Fruit fly (Drosophila melanogaster) whole organism, embryonic: Measurements from ENCODE around the gene CG16734.

Experiments used
- CG10543 ChIP-seq: fragments of 200-800 bp; sonication (Bioruptor generic); optimal IDR thresholded peaks from 3 replicates; lab custom pipeline; 2017; ENCODE audit warnings: missing biosample characterization, mild to moderate bottlenecking, missing genetic modification characterization, moderate library complexity
- CG12219 ChIP-seq: fragments of 200-800 bp; sonication (Bioruptor generic); optimal IDR thresholded peaks from 3 replicates; lab custom pipeline; 2018; ENCODE audit warnings: missing biosample characterization, mild to moderate bottlenecking, missing genetic modification characterization
- CG14860 ChIP-seq: fragments of 200-800 bp; sonication (Bioruptor generic); IDR thresholded peaks from 3 replicates; pipeline ENCODE4 v1.3.6; 2022; ENCODE audit warnings: missing biosample characterization, missing genetic modification characterization; ENCODE audit not compliant: partially characterized antibody
- CG15269 ChIP-seq: fragments of 200-800 bp; sonication (Bioruptor generic); optimal IDR thresholded peaks from 2 replicates; lab custom pipeline; 2018; ENCODE audit warnings: missing biosample characterization, mild to moderate bottlenecking, missing genetic modification characterization, moderate library complexity
- CG17328 ChIP-seq: fragments of 200-800 bp; sonication (Bioruptor generic); IDR thresholded peaks from 2 replicates; pipeline ENCODE4 v1.3.6; 2022; ENCODE audit warnings: missing biosample characterization, missing genetic modification characterization
- CG17385 ChIP-seq: fragments of 200-800 bp; sonication (Bioruptor generic); optimal IDR thresholded peaks from 3 replicates; lab custom pipeline; 2018; ENCODE audit warnings: missing biosample characterization, mild to moderate bottlenecking, missing genetic modification characterization
- CG1792 ChIP-seq: fragments of 200-800 bp; sonication (Bioruptor generic); optimal IDR thresholded peaks from 2 replicates; lab custom pipeline; 2016; ENCODE audit warnings: missing biosample characterization, missing genetic modification characterization
- CG3163 ChIP-seq: fragments of 200-800 bp; sonication (Bioruptor generic); optimal IDR thresholded peaks from 3 replicates; lab custom pipeline; 2016; ENCODE audit warnings: missing biosample characterization, missing genetic modification characterization
- CG34224 ChIP-seq: fragments of 200-800 bp; sonication (Bioruptor generic); IDR thresholded peaks from 3 replicates; pipeline ENCODE4 v1.3.6; 2022; ENCODE audit warnings: missing biosample characterization, missing genetic modification characterization; ENCODE audit not compliant: partially characterized antibody
- CG42726 ChIP-seq: fragments of 200-800 bp; sonication (Bioruptor generic); IDR thresholded peaks from 2 replicates; pipeline ENCODE4 v1.3.6; 2022; ENCODE audit warnings: missing biosample characterization, missing genetic modification characterization; ENCODE audit not compliant: partially characterized antibody
- CG6654 ChIP-seq: fragments of 200-800 bp; sonication (Bioruptor generic); optimal IDR thresholded peaks from 2 replicates; lab custom pipeline; 2017; ENCODE audit warnings: missing biosample characterization, mild to moderate bottlenecking, missing genetic modification characterization
- CG7372 ChIP-seq: fragments of 200-800 bp; sonication (Bioruptor generic); IDR thresholded peaks from 2 replicates; pipeline ENCODE4 v1.3.6; 2022; ENCODE audit warnings: missing biosample characterization, missing genetic modification characterization
- CG7987 ChIP-seq: fragments of 200-800 bp; sonication (Bioruptor generic); optimal IDR thresholded peaks from 2 replicates; lab custom pipeline; 2018; ENCODE audit warnings: missing biosample characterization, mild to moderate bottlenecking, missing genetic modification characterization, moderate library complexity
- CG9817 ChIP-seq: fragments of 200-800 bp; sonication (Bioruptor generic); optimal IDR thresholded peaks from 2 replicates; lab custom pipeline; 2018; ENCODE audit warnings: missing biosample characterization, mild to moderate bottlenecking, missing genetic modification characterization, moderate library complexity
- CkIIα-i1 ChIP-seq: fragments of 200-800 bp; sonication (Bioruptor generic); IDR thresholded peaks from 2 replicates; pipeline ENCODE4 v1.3.6; 2022; ENCODE audit warnings: missing biosample characterization, missing genetic modification characterization
- Dbx ChIP-seq: fragments of 200-800 bp; sonication (Bioruptor generic); IDR thresholded peaks from 3 replicates; pipeline ENCODE4 v1.3.6; 2022; ENCODE audit warnings: missing biosample characterization, missing genetic modification characterization
- Dll ChIP-seq: fragments of 200-800 bp; sonication (Bioruptor generic); IDR thresholded peaks from 4 replicates; pipeline ENCODE4 v1.3.6; 2022; ENCODE audit warnings: missing biosample characterization, missing genetic modification characterization; ENCODE audit not compliant: partially characterized antibody
- Dref ChIP-seq: fragments of 200-800 bp; sonication (Bioruptor generic); IDR thresholded peaks from 2 replicates; pipeline ENCODE4 v1.3.6; 2022; ENCODE audit warnings: missing biosample characterization, missing genetic modification characterization
- HLHmδ ChIP-seq: fragments of 200-800 bp; sonication (Bioruptor generic); optimal IDR thresholded peaks from 2 replicates; lab custom pipeline; 2018; ENCODE audit warnings: missing biosample characterization, mild to moderate bottlenecking, missing genetic modification characterization, moderate library complexity
- Jarid2 ChIP-seq: fragments of 200-800 bp; sonication (Bioruptor generic); optimal IDR thresholded peaks from 3 replicates; lab custom pipeline; 2017; ENCODE audit warnings: mild to moderate bottlenecking, missing biosample characterization, missing genetic modification reagents, missing genetic modification characterization
- Kr ChIP-seq: fragments of 200-800 bp; sonication (Bioruptor generic); optimal IDR thresholded peaks from 2 replicates; lab custom pipeline; 2017; ENCODE audit warnings: missing biosample characterization, mild to moderate bottlenecking, missing genetic modification characterization
- NK7.1 ChIP-seq: fragments of 200-800 bp; sonication (Bioruptor generic); optimal IDR thresholded peaks from 3 replicates; lab custom pipeline; 2016; ENCODE audit warnings: missing biosample characterization, missing genetic modification characterization
- Neu2 ChIP-seq: fragments of 200-800 bp; sonication (Bioruptor generic); optimal IDR thresholded peaks from 3 replicates; lab custom pipeline; 2016; ENCODE audit warnings: missing biosample characterization, missing genetic modification characterization, borderline replicate concordance
- Ptx1 ChIP-seq: fragments of 200-800 bp; sonication (Bioruptor generic); IDR thresholded peaks from 2 replicates; pipeline ENCODE4 v1.3.6; 2022; ENCODE audit warnings: missing biosample characterization, missing genetic modification characterization
- Sin3A ChIP-seq: fragments of >200 bp; optimal IDR thresholded peaks from 2 replicates; lab custom pipeline; 2018
- Trl ChIP-seq, 3 experiments: fragments of >200 bp in 2 of 3; fragments of 200-800 bp in 1 of 3; sonication (Bioruptor generic) in 1 of 3; optimal IDR thresholded peaks; 2 replicates in 1 of 3; 3 replicates in 2 of 3; lab custom pipeline; 2016 to 2017; ENCODE audit warnings: missing biosample characterization in 1 of 3, missing genetic modification characterization in 1 of 3
- bab2 ChIP-seq: fragments of 200-800 bp; sonication (Bioruptor generic); optimal IDR thresholded peaks from 2 replicates; lab custom pipeline; 2016; ENCODE audit warnings: missing biosample characterization, missing genetic modification characterization
- crp ChIP-seq, 2 experiments: fragments of 200-800 bp; sonication (Bioruptor generic); optimal IDR thresholded peaks; 2 replicates in 1 of 2; 3 replicates in 1 of 2; lab custom pipeline; 2017; ENCODE audit warnings: missing biosample characterization in 2 of 2, missing genetic modification characterization in 2 of 2, mild to moderate bottlenecking in 1 of 2, moderate library complexity in 1 of 2
- da ChIP-seq: fragments of 200-800 bp; sonication (Bioruptor generic); optimal IDR thresholded peaks from 2 replicates; lab custom pipeline; 2016; ENCODE audit warnings: missing biosample characterization, missing genetic modification characterization
- grau ChIP-seq: fragments of 200-800 bp; optimal IDR thresholded peaks from 3 replicates; lab custom pipeline; 2019; ENCODE audit warnings: missing biosample characterization, mild to moderate bottlenecking, missing genetic modification characterization, moderate library complexity
- hbn ChIP-seq: fragments of 200-800 bp; sonication (Bioruptor generic); IDR thresholded peaks from 2 replicates; pipeline ENCODE4 v1.3.6; 2022; ENCODE audit warnings: missing biosample characterization, missing genetic modification characterization; ENCODE audit not compliant: partially characterized antibody
- kay ChIP-seq: fragments of 200-800 bp; sonication (Bioruptor generic); optimal IDR thresholded peaks from 2 replicates; lab custom pipeline; 2016; ENCODE audit warnings: missing biosample characterization, missing genetic modification characterization
- otp ChIP-seq: fragments of 200-800 bp; sonication (Bioruptor generic); IDR thresholded peaks from 3 replicates; pipeline ENCODE4, ENCODE4 v1.3.6; 2022; ENCODE audit warnings: missing biosample characterization, missing genetic modification characterization
- pb ChIP-seq: fragments of 200-800 bp; sonication (Bioruptor generic); optimal IDR thresholded peaks from 3 replicates; lab custom pipeline; 2016; ENCODE audit warnings: missing biosample characterization, missing genetic modification characterization
- peb ChIP-seq: fragments of 200-800 bp; sonication (Bioruptor generic); IDR thresholded peaks from 2 replicates; pipeline ENCODE4 v1.3.6; 2022; ENCODE audit warnings: missing biosample characterization, missing genetic modification characterization
- pho ChIP-seq: fragments of 200-800 bp; sonication (Bioruptor generic); optimal IDR thresholded peaks from 2 replicates; lab custom pipeline; 2016; ENCODE audit warnings: missing biosample characterization, missing genetic modification characterization
- psq ChIP-seq: fragments of 200-800 bp; sonication (Bioruptor generic); optimal IDR thresholded peaks from 2 replicates; lab custom pipeline; 2017; ENCODE audit warnings: missing biosample characterization, missing genetic modification characterization
- ranshi ChIP-seq: fragments of 200-800 bp; sonication (Bioruptor generic); IDR thresholded peaks from 2 replicates; pipeline ENCODE4 v1.3.6; 2022; ENCODE audit warnings: missing biosample characterization, missing genetic modification characterization
- scrt ChIP-seq: fragments of 200-800 bp; sonication (Bioruptor generic); optimal IDR thresholded peaks from 2 replicates; lab custom pipeline; 2018; ENCODE audit warnings: missing biosample characterization, mild to moderate bottlenecking, missing genetic modification characterization, moderate library complexity
- sna ChIP-seq: fragments of 200-800 bp; sonication (Bioruptor generic); IDR thresholded peaks from 2 replicates; pipeline ENCODE4 v1.3.6; 2022; ENCODE audit warnings: missing biosample characterization, missing genetic modification characterization; ENCODE audit not compliant: partially characterized antibody
- so ChIP-seq: fragments of 200-800 bp; sonication (Bioruptor generic); IDR thresholded peaks from 3 replicates; pipeline ENCODE4 v1.3.6; 2022; ENCODE audit warnings: missing biosample characterization, missing genetic modification characterization
- sob ChIP-seq: fragments of 200-800 bp; sonication (Bioruptor generic); IDR thresholded peaks from 2 replicates; pipeline ENCODE4 v1.3.6; 2022; ENCODE audit warnings: missing biosample characterization, missing genetic modification characterization
- sug ChIP-seq: fragments of 200-800 bp; optimal IDR thresholded peaks from 2 replicates; lab custom pipeline; 2019; ENCODE audit warnings: missing biosample characterization, mild to moderate bottlenecking, missing genetic modification characterization, moderate library complexity
- tap ChIP-seq: fragments of 200-800 bp; optimal IDR thresholded peaks from 3 replicates; lab custom pipeline; 2019; ENCODE audit warnings: missing biosample characterization, mild to moderate bottlenecking, missing genetic modification characterization, moderate library complexity
- toy ChIP-seq: fragments of 200-800 bp; sonication (Bioruptor generic); IDR thresholded peaks from 2 replicates; pipeline ENCODE4 v1.3.6; 2022; ENCODE audit warnings: missing biosample characterization, missing genetic modification characterization
- tup ChIP-seq: fragments of 200-800 bp; sonication (Bioruptor generic); optimal IDR thresholded peaks from 2 replicates; lab custom pipeline; 2016; ENCODE audit warnings: missing biosample characterization, mild to moderate bottlenecking, missing genetic modification characterization, moderate library complexity
- unc-4 ChIP-seq: fragments of 200-800 bp; sonication (Bioruptor generic); IDR thresholded peaks from 2 replicates; pipeline ENCODE4 v1.3.6; 2022; ENCODE audit warnings: missing biosample characterization, missing genetic modification characterization; ENCODE audit not compliant: partially characterized antibody
- vvl ChIP-seq: fragments of 200-800 bp; sonication (Bioruptor generic); IDR thresholded peaks from 2 replicates; pipeline ENCODE4 v1.3.6; 2022; ENCODE audit warnings: missing biosample characterization, missing genetic modification characterization
- z ChIP-seq: fragments of 200-800 bp; sonication (Bioruptor generic); IDR thresholded peaks from 3 replicates; pipeline ENCODE4 v1.3.6; 2022; ENCODE audit warnings: missing biosample characterization, missing genetic modification characterization

Gene CG16734

dm6 chr3R:9226701-9227313 is 28.0 kb upstream of the CG16734 start (continued):
- TF ChIP-seq sna (GFP tag; lab: Robert Waterston, UW) (0 out of 2 replicates have a peak, but pooled peaks have one; percentile 28), tap (tag; lab: Kevin White, UChicago) (no peak), grau (tag; lab: Kevin White, UChicago) (no peak), Kr (GFP tag; lab: Kevin White, UChicago) (peak; percentile 9), vvl (GFP tag; lab: Robert Waterston, UW) (peak; percentile 62), CG9817 (no peak), so (no peak), z (GFP tag; lab: Robert Waterston, UW) (0 out of 3 replicates have a peak, but pooled peaks have one; percentile 40), Dll (GFP tag; lab: Robert Waterston, UW) (peak; percentile 50; the same call in 3 of the 4 replicates), pb (no peak), CG1792 (GFP tag; lab: Kevin White, UChicago) (no peak), da (GFP tag; lab: Kevin White, UChicago) (peak; percentile 67), hbn (GFP tag; lab: Robert Waterston, UW) (peak; percentile 29; the same call in 1 of the 2 replicates), NK7.1 (GFP tag; lab: Kevin White, UChicago) (no peak), Trl (optimal IDR thresholded peaks at IDR 0.05; lab: Kevin White, UChicago) (peak; percentile 92 to 99), Trl (GFP tag; optimal IDR thresholded peaks at IDR 0.05; lab: Kevin White, UChicago) (no peak), CG17385 (GFP tag; lab: Kevin White, UChicago) (peak; percentile 26), CkIIα-i1 (no peak), ranshi (GFP tag; lab: Robert Waterston, UW) (no peak), psq (peak; percentile 38), crp (GFP tag; optimal IDR thresholded peaks at IDR 0.05; lab: Kevin White, UChicago) (peak in 1 of 2 experiments; percentile 49), CG3163 (GFP tag; lab: Kevin White, UChicago) (peak; percentile 97), Ptx1 (GFP tag; lab: Robert Waterston, UW) (no peak), CG15269 (peak; percentile 40), CG34224 (GFP tag; lab: Robert Waterston, UW) (peak; percentile 57), CG12219 (GFP tag; lab: Kevin White, UChicago) (no peak), Neu2 (GFP tag; lab: Kevin White, UChicago) (no peak), pho (GFP tag; lab: Kevin White, UChicago) (no peak), sug (tag; lab: Kevin White, UChicago) (peak; percentile 58), scrt (GFP tag; lab: Kevin White, UChicago) (peak; percentile 50), CG7987 (GFP tag; lab: Kevin White, UChicago) (peak; percentile 88), Sin3A (lab: Kevin White, UChicago) (no peak), peb (GFP tag; lab: Robert Waterston, UW) (no peak), sob (GFP tag; lab: Robert Waterston, UW) (no peak), bab2 (no peak), Dbx (no peak), CG42726 (GFP tag; lab: Robert Waterston, UW) (no peak), HLHmδ (GFP tag; lab: Kevin White, UChicago) (peak; percentile 43), CG6654 (GFP tag; lab: Kevin White, UChicago) (no peak), toy (no peak), Jarid2 (GFP tag; lab: Kevin White, UChicago) (peak; percentile 57), kay (no peak), Dref (no peak), CG7372 (GFP tag; lab: Robert Waterston, UW) (no peak), unc-4 (0 out of 2 replicates have a peak, but pooled peaks have one; percentile 14), tup (GFP tag; lab: Kevin White, UChicago) (no peak), CG14860 (GFP tag; lab: Robert Waterston, UW) (no peak), CG17328 (GFP tag; lab: Robert Waterston, UW) (no peak), CG10543 (GFP tag; lab: Kevin White, UChicago) (peak; percentile 37), otp (GFP tag; lab: Robert Waterston, UW) (peak; percentile 79)
